Worm (Caenorhabditis elegans) whole organism, L4 larva: ENCODE measurements around the gene F09F7.6.
A peak's percentile ranks its signal among the peaks of the same experiment; 100 is the strongest.

Experiments used
- F37D6.2 ChIP-seq: sonication (generic microtip); optimal IDR thresholded peaks from 2 replicates; lab custom pipeline; 2016; ENCODE audit warnings: mild to moderate bottlenecking, missing genetic modification characterization, missing compliant biosample characterization
- daf-8 ChIP-seq: fragments of 200-800 bp; sonication (Bioruptor generic); IDR thresholded peaks from 2 replicates; pipeline ENCODE4 v1.3.6; 2022; ENCODE audit warnings: missing genetic modification characterization, missing compliant biosample characterization
- fkh-10 ChIP-seq: fragments of 150-350 bp; optimal IDR thresholded peaks from 2 replicates; lab custom pipeline; 2014; ENCODE audit warnings: missing biosample characterization, missing genetic modification reagents, missing genetic modification characterization
- fos-1 ChIP-seq: fragments of 150-350 bp; optimal IDR thresholded peaks from 2 replicates; lab custom pipeline; 2014; ENCODE audit warnings: missing biosample characterization, missing genetic modification characterization
- lin-1 ChIP-seq: fragments of 200-800 bp; sonication (Bioruptor generic); IDR thresholded peaks from 2 replicates; pipeline ENCODE4 v1.3.6; 2022; ENCODE audit warnings: missing genetic modification reagents, missing genetic modification characterization, missing compliant biosample characterization
- lin-15B ChIP-seq: fragments of 150-350 bp; sonication (generic microtip); optimal IDR thresholded peaks from 3 replicates; lab custom pipeline; 2014; ENCODE audit warnings: missing biosample characterization, missing genetic modification characterization
- lsy-2 ChIP-seq, 2 experiments: fragments of 150-350 bp in 1 of 2; sonication (generic microtip) in 1 of 2; optimal IDR thresholded peaks; 2 replicates each; lab custom pipeline; 2014 to 2017; ENCODE audit warnings: missing biosample characterization in 2 of 2, missing genetic modification characterization in 2 of 2
- snpc-1.2 ChIP-seq: fragments of 200-800 bp; sonication (Bioruptor generic); IDR thresholded peaks from 2 replicates; pipeline ENCODE4 v1.3.6; 2022; ENCODE audit warnings: missing genetic modification reagents, missing genetic modification characterization, missing compliant biosample characterization

DNA sequence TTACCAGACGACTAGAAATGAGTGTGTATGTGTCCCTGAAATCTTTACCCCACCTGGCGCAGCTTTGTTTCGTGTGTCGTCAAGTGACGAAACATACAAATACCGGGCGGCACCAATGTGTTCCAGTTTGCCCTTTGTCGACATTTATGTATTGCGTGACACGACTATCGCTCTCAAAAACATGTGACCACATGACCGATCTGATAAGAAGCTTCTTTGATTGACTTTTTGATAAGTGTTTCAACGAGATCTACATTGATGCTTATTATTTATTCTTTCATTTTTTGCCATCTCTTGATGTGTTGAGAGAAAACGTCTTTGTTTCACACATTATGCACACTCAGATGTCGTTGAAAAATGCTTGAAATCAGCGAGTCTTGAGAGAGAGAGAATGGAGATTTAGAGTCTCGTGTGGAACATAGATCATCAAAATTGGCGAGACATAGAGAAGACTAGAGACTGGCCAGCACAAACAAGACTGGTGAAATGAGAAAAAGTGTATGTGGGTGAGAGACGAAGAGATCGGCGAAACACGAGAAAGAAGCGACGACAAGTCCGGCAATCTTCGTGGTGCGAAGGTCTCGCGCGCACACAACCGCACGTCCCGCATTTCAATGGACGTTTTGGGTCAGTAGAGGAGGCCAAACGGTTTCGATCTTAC, 48.9 kb downstream of the F09F7.6 start:
- TF ChIP-seq fkh-10 (peak; percentile 46), F37D6.2 (tag; lab: Kevin White, UChicago) (no peak), fos-1 (tag; lab: Kevin White, UChicago) (no peak), lsy-2 (tag; optimal IDR thresholded peaks at IDR 0.05; lab: Kevin White, UChicago) (peak; percentile 57 to 63), daf-8 (GFP tag; lab: Robert Waterston, UW) (no peak), lin-15B (tag; lab: Kevin White, UChicago) (no peak), snpc-1.2 (GFP tag; lab: Robert Waterston, UW) (no peak), lin-1 (no peak; the same call in 1 of the 2 replicates)
